In the genomic region with DNA sequence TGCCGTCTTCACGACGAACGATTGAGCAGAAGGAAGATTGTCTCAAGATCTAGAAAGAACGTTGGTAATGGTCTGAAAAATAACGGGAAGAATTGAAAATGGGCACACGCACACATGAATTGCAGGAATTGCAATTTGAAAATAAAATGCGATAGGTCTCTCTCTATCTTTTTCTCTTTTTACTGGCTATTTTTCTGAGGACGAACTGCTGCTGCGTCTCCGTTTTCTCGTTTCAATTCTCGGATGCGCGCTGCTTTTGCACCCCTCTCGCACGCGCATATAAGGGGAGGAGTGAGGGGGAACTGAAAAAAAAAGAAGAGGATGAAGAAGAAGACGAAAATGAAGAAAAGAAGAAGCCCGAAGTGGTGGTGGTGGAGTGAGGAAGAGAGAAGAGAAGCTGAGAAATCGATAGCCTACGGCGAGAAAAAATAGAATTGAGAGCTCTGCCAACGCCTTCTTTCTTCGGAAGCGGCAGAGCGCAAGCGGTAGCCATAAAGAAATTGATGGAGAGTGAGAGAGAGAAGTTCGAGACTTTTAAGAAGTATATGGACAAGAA, we compare ENCODE assay signal across 8 worm cellular contexts.
TF ChIP-seq lines count a peak whose summit lies in the region.

A gene (minus strand): TSS at position 51 of the 556 bp plus-strand sequence.

TF ChIP-seq in whole organism, L1 larva, 84 proteins besides CTCF, POLR2A, EP300 and RAD21 (continues in another document):
- peak in 1 of 2 experiments; percentile 51 for TF ChIP-seq lin-35 (GFP tag; optimal IDR thresholded peaks at IDR 0.05; lab: Kevin White, UChicago)
- TF ChIP-seq elt-2 (tag; optimal IDR thresholded peaks at IDR 0.05; lab: Kevin White, UChicago) = no peak
- TF ChIP-seq snpc-4 (tag; optimal IDR thresholded peaks at IDR 0.05; lab: Kevin White, UChicago) = no peak
- peak in 1 of 3 experiments; percentile 25 for TF ChIP-seq dpl-1 (GFP tag; optimal IDR thresholded peaks at IDR 0.05; lab: Kevin White, UChicago)
- peak; percentile 16 for TF ChIP-seq fos-1 (tag; optimal IDR thresholded peaks at IDR 0.05; lab: Kevin White, UChicago)
- no peak for TF ChIP-seq hlh-4 (tag; optimal IDR thresholded peaks at IDR 0.05; lab: Kevin White, UChicago)
- TF ChIP-seq elt-3 (tag; optimal IDR thresholded peaks at IDR 0.05; lab: Kevin White, UChicago) = no peak
- no peak for TF ChIP-seq fkh-4 (tag; optimal IDR thresholded peaks at IDR 0.05; lab: Kevin White, UChicago; ENCODE audit: borderline replicate concordance)
- peak; percentile 35 for TF ChIP-seq dsc-1 (tag; optimal IDR thresholded peaks at IDR 0.05; lab: Kevin White, UChicago)
- TF ChIP-seq C04F5.9 (tag; optimal IDR thresholded peaks at IDR 0.05; lab: Kevin White, UChicago) = no peak

TF ChIP-seq in whole organism, L2 larva, 48 proteins besides CTCF, POLR2A, EP300 and RAD21 (continues in another document):
- TF ChIP-seq elt-1 (tag; optimal IDR thresholded peaks at IDR 0.05; lab: Kevin White, UChicago) = no peak
- peak; percentile 47 to 78 for TF ChIP-seq mdl-1 (tag; optimal IDR thresholded peaks at IDR 0.05; lab: Kevin White, UChicago)
- TF ChIP-seq nhr-21 (tag; optimal IDR thresholded peaks at IDR 0.05; lab: Kevin White, UChicago) = no peak
- peak; percentile 28 for TF ChIP-seq sma-9 (GFP tag; optimal IDR thresholded peaks at IDR 0.05; lab: Kevin White, UChicago)
- no peak for TF ChIP-seq sma-9 (tag; optimal IDR thresholded peaks at IDR 0.05; lab: Kevin White, UChicago)
- TF ChIP-seq aly-2 (tag; optimal IDR thresholded peaks at IDR 0.05; lab: Kevin White, UChicago) = no peak
- TF ChIP-seq ceh-82 (tag; optimal IDR thresholded peaks at IDR 0.05; lab: Kevin White, UChicago) = no peak
- TF ChIP-seq ceh-16 (tag; optimal IDR thresholded peaks at IDR 0.05; lab: Kevin White, UChicago) = no peak
- peak; percentile 59 for TF ChIP-seq mab-5 (tag; optimal IDR thresholded peaks at IDR 0.05; lab: Kevin White, UChicago)
- TF ChIP-seq ztf-11 (tag; optimal IDR thresholded peaks at IDR 0.05; lab: Kevin White, UChicago) = no peak
- TF ChIP-seq lin-11 (tag; optimal IDR thresholded peaks at IDR 0.05; lab: Kevin White, UChicago) = peak; percentile 59

TF ChIP-seq in whole organism, L3 larva, 47 proteins besides CTCF, POLR2A, EP300 and RAD21 (continues in another document):
- no peak for TF ChIP-seq ztf-11 (tag; optimal IDR thresholded peaks at IDR 0.05; lab: Kevin White, UChicago)
- TF ChIP-seq lin-15B (tag; optimal IDR thresholded peaks at IDR 0.05; lab: Kevin White, UChicago) = peak; percentile 43
- peak; percentile 33 for TF ChIP-seq tbx-2 (tag; optimal IDR thresholded peaks at IDR 0.05; lab: Kevin White, UChicago)
- TF ChIP-seq nfya-1 (tag; optimal IDR thresholded peaks at IDR 0.05; lab: Kevin White, UChicago; ENCODE audit: insufficient read depth) = peak; percentile 86
- TF ChIP-seq nhr-28 (tag; optimal IDR thresholded peaks at IDR 0.05; lab: Kevin White, UChicago) = no peak
- no peak for TF ChIP-seq ZK546.5 (tag; optimal IDR thresholded peaks at IDR 0.05; lab: Kevin White, UChicago)
- TF ChIP-seq sea-2 (GFP tag; optimal IDR thresholded peaks at IDR 0.05; lab: Kevin White, UChicago) = peak; percentile 43
- TF ChIP-seq lin-39 (tag; optimal IDR thresholded peaks at IDR 0.05; lab: Kevin White, UChicago) = peak; percentile 73
- TF ChIP-seq nhr-76 (tag; optimal IDR thresholded peaks at IDR 0.05; lab: Kevin White, UChicago) = no peak
- no peak for TF ChIP-seq elt-2 (tag; optimal IDR thresholded peaks at IDR 0.05; lab: Kevin White, UChicago)
- peak; percentile 45 for TF ChIP-seq mdl-1 (tag; optimal IDR thresholded peaks at IDR 0.05; lab: Kevin White, UChicago)

TF ChIP-seq in whole organism, L4 larva, 104 proteins besides CTCF, POLR2A, EP300 and RAD21 (continues in another document):
- TF ChIP-seq nhr-10 (tag; optimal IDR thresholded peaks at IDR 0.05; lab: Kevin White, UChicago) (no peak), lir-3 (tag; optimal IDR thresholded peaks at IDR 0.05; lab: Kevin White, UChicago) (no peak), daf-19 (GFP tag; conservative IDR thresholded peaks at IDR 0.05; lab: Robert Waterston, UW) (no peak), hif-1 (tag; optimal IDR thresholded peaks at IDR 0.05; lab: Kevin White, UChicago) (peak in 1 of 2 experiments; percentile 33), ama-1 (optimal IDR thresholded peaks at IDR 0.05; lab: Kevin White, UChicago) (no peak), ceh-44 (GFP tag; IDR thresholded peaks at IDR 0.05; lab: Robert Waterston, UW) (no peak), pqm-1 (tag; optimal IDR thresholded peaks at IDR 0.05; lab: Kevin White, UChicago) (no peak), set-16 (GFP tag; IDR thresholded peaks at IDR 0.05; lab: Robert Waterston, UW) (no peak; the same call in 1 of the 2 replicates), hmg-1.1 (GFP tag; IDR thresholded peaks at IDR 0.05; lab: Robert Waterston, UW) (peak; percentile 61), ceh-28 (tag; optimal IDR thresholded peaks at IDR 0.05; lab: Kevin White, UChicago) (no peak), madf-9 (GFP tag; conservative IDR thresholded peaks at IDR 0.05; lab: Robert Waterston, UW) (no peak)

TF ChIP-seq in whole organism, late embryonic, 69 proteins besides CTCF, POLR2A, EP300 and RAD21 (continues in another document):
- TF ChIP-seq ceh-9 (tag; optimal IDR thresholded peaks at IDR 0.05; lab: Kevin White, UChicago) = no peak
- no peak for TF ChIP-seq pqm-1 (tag; optimal IDR thresholded peaks at IDR 0.05; lab: Kevin White, UChicago)
- no peak for TF ChIP-seq nhr-11 (tag; optimal IDR thresholded peaks at IDR 0.05; lab: Kevin White, UChicago)
- TF ChIP-seq ceh-18 (tag; optimal IDR thresholded peaks at IDR 0.05; lab: Kevin White, UChicago) = peak; percentile 44
- no peak for TF ChIP-seq K09A11.1 (tag; optimal IDR thresholded peaks at IDR 0.05; lab: Kevin White, UChicago; ENCODE audit: insufficient read depth)
- no peak for TF ChIP-seq pax-1 (tag; optimal IDR thresholded peaks at IDR 0.05; lab: Kevin White, UChicago)
- TF ChIP-seq ahr-1 (tag; optimal IDR thresholded peaks at IDR 0.05; lab: Kevin White, UChicago) = no peak
- TF ChIP-seq elt-2 (tag; optimal IDR thresholded peaks at IDR 0.05; lab: Kevin White, UChicago) = no peak
- TF ChIP-seq ceh-14 (tag; optimal IDR thresholded peaks at IDR 0.05; lab: Kevin White, UChicago) = peak; percentile 76
- no peak for TF ChIP-seq madf-2 (tag; optimal IDR thresholded peaks at IDR 0.05; lab: Kevin White, UChicago)
- TF ChIP-seq hlh-8 (tag; optimal IDR thresholded peaks at IDR 0.05; lab: Kevin White, UChicago) = no peak
- no peak for TF ChIP-seq lim-6 (tag; optimal IDR thresholded peaks at IDR 0.05; lab: Kevin White, UChicago)

TF ChIP-seq in whole organism, midembryonic, 9 proteins besides CTCF, POLR2A, EP300 and RAD21:
- TF ChIP-seq med-1 (GFP tag; optimal IDR thresholded peaks at IDR 0.05; lab: Kevin White, UChicago; ENCODE audit: insufficient read depth) (no peak), klf-2 (GFP tag; conservative IDR thresholded peaks at IDR 0.05; lab: Robert Waterston, UW) (no peak), ztf-23 (GFP tag; IDR thresholded peaks at IDR 0.05; lab: Robert Waterston, UW) (peak; percentile 34; the same call in 1 of the 2 replicates), tab-1 (GFP tag; IDR thresholded peaks at IDR 0.05; lab: Robert Waterston, UW) (no peak)

TF ChIP-seq in whole organism, mixed stage, embryonic, 35 proteins besides CTCF, POLR2A, EP300 and RAD21:
- TF ChIP-seq ces-1 (GFP tag; optimal IDR thresholded peaks at IDR 0.05; lab: Kevin White, UChicago) = peak; percentile 91
- no peak for TF ChIP-seq nhr-76 (tag; optimal IDR thresholded peaks at IDR 0.05; lab: Kevin White, UChicago)
- TF ChIP-seq sptf-1 (tag; optimal IDR thresholded peaks at IDR 0.05; lab: Kevin White, UChicago) = peak; percentile 5
- no peak for TF ChIP-seq nhr-237 (tag; optimal IDR thresholded peaks at IDR 0.05; lab: Kevin White, UChicago)

TF ChIP-seq in whole organism, young adult, 124 proteins besides CTCF, POLR2A, EP300 and RAD21:
- TF ChIP-seq lin-35 (GFP tag; optimal IDR thresholded peaks at IDR 0.05; lab: Kevin White, UChicago) = peak in 1 of 3 experiments; percentile 16
- peak; percentile 30; the same call in 1 of the 2 replicates for TF ChIP-seq mcd-1 (GFP tag; IDR thresholded peaks at IDR 0.05; lab: Robert Waterston, UW)
- no peak for TF ChIP-seq F39B2.1 (GFP tag; IDR thresholded peaks at IDR 0.05; lab: Robert Waterston, UW)
- TF ChIP-seq repo-1 (tag; optimal IDR thresholded peaks at IDR 0.05; lab: Kevin White, UChicago) = no peak
- TF ChIP-seq lsy-27 (tag; optimal IDR thresholded peaks at IDR 0.05; lab: Kevin White, UChicago; ENCODE audit: borderline replicate concordance, insufficient read depth) = no peak
- TF ChIP-seq mxl-1 (tag; optimal IDR thresholded peaks at IDR 0.05; lab: Kevin White, UChicago) = no peak
- no peak for TF ChIP-seq rpc-1 (optimal IDR thresholded peaks at IDR 0.05; lab: Kevin White, UChicago)
- no peak for TF ChIP-seq rpc-1 (tag; optimal IDR thresholded peaks at IDR 0.05; lab: Kevin White, UChicago)
- no peak for TF ChIP-seq lin-26 (GFP tag; IDR thresholded peaks at IDR 0.05; lab: Robert Waterston, UW)
- TF ChIP-seq unc-62 (GFP tag; optimal IDR thresholded peaks at IDR 0.05; lab: Kevin White, UChicago) = no peak
- no peak for TF ChIP-seq ceh-40 (GFP tag; IDR thresholded peaks at IDR 0.05; lab: Robert Waterston, UW)
- 0 out of 2 replicates have a peak, but pooled peaks have one; percentile 15 for TF ChIP-seq nfyb-1 (GFP tag; IDR thresholded peaks at IDR 0.05; lab: Robert Waterston, UW)
- TF ChIP-seq K12H6.12 (tag; optimal IDR thresholded peaks at IDR 0.05; lab: Kevin White, UChicago) = peak; percentile 71
- TF ChIP-seq K11D2.4 (GFP tag; IDR thresholded peaks at IDR 0.05; lab: Robert Waterston, UW) = 0 out of 2 replicates have a peak, but pooled peaks have one; percentile 19
- TF ChIP-seq snpc-1.3 (tag; optimal IDR thresholded peaks at IDR 0.05; lab: Kevin White, UChicago; ENCODE audit: insufficient read depth) = no peak
- 0 out of 2 replicates have a peak, but pooled peaks have one; percentile 9 for TF ChIP-seq hmg-1.2 (GFP tag; IDR thresholded peaks at IDR 0.05; lab: Robert Waterston, UW)
- TF ChIP-seq ekl-4 (GFP tag; IDR thresholded peaks at IDR 0.05; lab: Robert Waterston, UW) = no peak
- 0 out of 2 replicates have a peak, but pooled peaks have one; percentile 13 for TF ChIP-seq pbrm-1 (GFP tag; IDR thresholded peaks at IDR 0.05; lab: Robert Waterston, UW)
- TF ChIP-seq chd-7 (tag; optimal IDR thresholded peaks at IDR 0.05; lab: Kevin White, UChicago) = no peak
- TF ChIP-seq zfh-2 (GFP tag; conservative IDR thresholded peaks at IDR 0.05; lab: Robert Waterston, UW) = peak; percentile 91
- TF ChIP-seq lin-40 (tag; optimal IDR thresholded peaks at IDR 0.05; lab: Kevin White, UChicago) = peak; percentile 39
